Worm (Caenorhabditis elegans) whole organism, L1 larva: ENCODE measurements around the gene suds-3.

Experiments
- C04F5.9 ChIP-seq: sonication (generic microtip); optimal IDR thresholded peaks from 2 replicates; lab custom pipeline; 2016; ENCODE audit warnings: missing genetic modification characterization, missing compliant biosample characterization
- C16A3.4 ChIP-seq: fragments of 150-350 bp; optimal IDR thresholded peaks from 2 replicates; lab custom pipeline; 2014; ENCODE audit warnings: missing biosample characterization, missing genetic modification characterization
- alr-1 ChIP-seq: fragments of 200-800 bp; sonication (Bioruptor generic); optimal IDR thresholded peaks from 2 replicates; lab custom pipeline; 2018; ENCODE audit warnings: borderline replicate concordance, mild to moderate bottlenecking, missing genetic modification characterization, missing compliant biosample characterization
- aly-2 ChIP-seq: fragments of 150-350 bp; optimal IDR thresholded peaks from 2 replicates; lab custom pipeline; 2014; ENCODE audit warnings: missing biosample characterization, missing genetic modification characterization
- ama-1 ChIP-seq: fragments of 150-350 bp; optimal IDR thresholded peaks from 2 replicates; lab custom pipeline; 2014
- ceh-63 ChIP-seq: fragments of 200-800 bp; sonication (Bioruptor generic); optimal IDR thresholded peaks from 2 replicates; lab custom pipeline; 2018; ENCODE audit warnings: mild to moderate bottlenecking, missing genetic modification characterization, missing compliant biosample characterization
- ceh-8 ChIP-seq: fragments of 200-800 bp; sonication (Bioruptor generic); optimal IDR thresholded peaks from 2 replicates; lab custom pipeline; 2018; ENCODE audit warnings: mild to moderate bottlenecking, missing genetic modification characterization, moderate library complexity, missing compliant biosample characterization
- ceh-88 ChIP-seq: fragments of 200-800 bp; sonication (Bioruptor generic); IDR thresholded peaks from 2 replicates; pipeline ENCODE4 v1.3.6; 2022; ENCODE audit warnings: missing genetic modification characterization, missing compliant biosample characterization
- dpl-1 ChIP-seq, 3 experiments: fragments of 150-350 bp in 2 of 3; sonication (generic microtip) in 1 of 3; optimal IDR thresholded peaks; 2 replicates each; lab custom pipeline; 2014 to 2017; ENCODE audit warnings: missing biosample characterization in 3 of 3, missing genetic modification characterization in 3 of 3, missing genetic modification reagents in 3 of 3
- egl-13 ChIP-seq: sonication (generic microtip); optimal IDR thresholded peaks from 2 replicates; lab custom pipeline; 2016; ENCODE audit warnings: missing genotype, missing genetic modification reagents, missing genetic modification characterization, missing compliant biosample characterization
- elt-3 ChIP-seq, 6 experiments: fragments of 150-350 bp in 1 of 6; sonication (generic microtip); optimal IDR thresholded peaks; 2 replicates each; lab custom pipeline; 2017 to 2018; ENCODE audit warnings: missing biosample characterization in 6 of 6, missing genetic modification characterization in 6 of 6, inconsistent platforms in 1 of 6
- fkh-8 ChIP-seq: sonication (generic microtip); optimal IDR thresholded peaks from 2 replicates; lab custom pipeline; 2016; ENCODE audit warnings: mild to moderate bottlenecking, missing genetic modification characterization, missing compliant biosample characterization
- fos-1 ChIP-seq: fragments of 150-350 bp; optimal IDR thresholded peaks from 2 replicates; lab custom pipeline; 2014; ENCODE audit warnings: missing biosample characterization, missing genetic modification characterization
- hlh-17 ChIP-seq: fragments of 200-800 bp; sonication (Bioruptor generic); optimal IDR thresholded peaks from 2 replicates; lab custom pipeline; 2018; ENCODE audit warnings: missing genetic modification characterization, mild to moderate bottlenecking, missing compliant biosample characterization, moderate library complexity, borderline replicate concordance
- jun-1 ChIP-seq: fragments of 150-350 bp; optimal IDR thresholded peaks from 2 replicates; lab custom pipeline; 2014; ENCODE audit warnings: missing biosample characterization, missing genetic modification reagents, missing genetic modification characterization
- lin-14 ChIP-seq: fragments of 200-800 bp; sonication (Bioruptor generic); optimal IDR thresholded peaks from 2 replicates; lab custom pipeline; 2018; ENCODE audit warnings: mild to moderate bottlenecking, missing genetic modification characterization, moderate library complexity, missing compliant biosample characterization
- lin-15B ChIP-seq: fragments of 150-350 bp; sonication (generic microtip); optimal IDR thresholded peaks from 3 replicates; lab custom pipeline; 2014; ENCODE audit warnings: missing biosample characterization, missing genetic modification characterization
- lin-39 ChIP-seq: fragments of 150-350 bp; optimal IDR thresholded peaks from 2 replicates; lab custom pipeline; 2014; ENCODE audit warnings: missing biosample characterization, missing genetic modification reagents, missing genetic modification characterization
- lir-3 ChIP-seq: sonication (generic microtip); optimal IDR thresholded peaks from 2 replicates; lab custom pipeline; 2016; ENCODE audit warnings: mild to moderate bottlenecking, missing genetic modification characterization, moderate library complexity, missing compliant biosample characterization; ENCODE audit not compliant: poor library complexity
- mef-2 ChIP-seq: fragments of 150-350 bp; optimal IDR thresholded peaks from 2 replicates; lab custom pipeline; 2014; ENCODE audit warnings: missing biosample characterization, missing genetic modification characterization
- nhr-20 ChIP-seq: sonication (generic microtip); optimal IDR thresholded peaks from 2 replicates; lab custom pipeline; 2016; ENCODE audit warnings: mild to moderate bottlenecking, missing genetic modification characterization, missing compliant biosample characterization
- nhr-28 ChIP-seq: fragments of 150-350 bp; optimal IDR thresholded peaks from 2 replicates; lab custom pipeline; 2014; ENCODE audit warnings: missing biosample characterization, missing genetic modification characterization
- nhr-71 ChIP-seq: sonication (generic microtip); optimal IDR thresholded peaks from 2 replicates; lab custom pipeline; 2016; ENCODE audit warnings: mild to moderate bottlenecking, missing genetic modification characterization, moderate library complexity, missing compliant biosample characterization
- nhr-76 ChIP-seq: sonication (generic microtip); optimal IDR thresholded peaks from 2 replicates; lab custom pipeline; 2017; ENCODE audit warnings: missing biosample characterization, missing genetic modification characterization
- nhr-77 ChIP-seq: fragments of 150-350 bp; optimal IDR thresholded peaks from 2 replicates; lab custom pipeline; 2014; ENCODE audit warnings: missing biosample characterization, missing genetic modification characterization
- nhr-84 ChIP-seq: sonication (generic microtip); optimal IDR thresholded peaks from 2 replicates; lab custom pipeline; 2017; ENCODE audit warnings: missing biosample characterization, missing genetic modification characterization
- nhr-85 ChIP-seq: sonication (generic microtip); peaks from one replicate; lab custom pipeline; 2016; ENCODE audit warnings: missing genetic modification characterization, inconsistent platforms, missing compliant biosample characterization
- snpc-4 ChIP-seq: fragments of 150-350 bp; optimal IDR thresholded peaks from 2 replicates; lab custom pipeline; 2014; ENCODE audit warnings: missing biosample characterization, missing genetic modification characterization
- sox-4 ChIP-seq: sonication (generic microtip); optimal IDR thresholded peaks from 2 replicates; lab custom pipeline; 2016; ENCODE audit warnings: missing genetic modification characterization, missing compliant biosample characterization
- sptf-1 ChIP-seq: fragments of 150-350 bp; optimal IDR thresholded peaks from 2 replicates; lab custom pipeline; 2014; ENCODE audit warnings: missing biosample characterization, missing genetic modification characterization
- sup-37 ChIP-seq: fragments of 200-800 bp; sonication (Bioruptor generic); optimal IDR thresholded peaks from 2 replicates; lab custom pipeline; 2018; ENCODE audit warnings: mild to moderate bottlenecking, missing genetic modification characterization, missing compliant biosample characterization
- swsn-7 ChIP-seq: sonication (generic microtip); optimal IDR thresholded peaks from 2 replicates; lab custom pipeline; 2016; ENCODE audit warnings: missing genetic modification characterization, missing compliant biosample characterization
- tbx-2 ChIP-seq: sonication (generic microtip); optimal IDR thresholded peaks from 2 replicates; lab custom pipeline; 2016; ENCODE audit warnings: missing genetic modification characterization, missing compliant biosample characterization
- unc-86 ChIP-seq: sonication (generic microtip); optimal IDR thresholded peaks from 2 replicates; lab custom pipeline; 2016; ENCODE audit warnings: missing genetic modification characterization, missing compliant biosample characterization
- ztf-11 ChIP-seq, 2 experiments: sonication (generic microtip); optimal IDR thresholded peaks; 2 replicates each; lab custom pipeline; 2016 to 2017; ENCODE audit warnings: missing genetic modification characterization in 2 of 2, missing biosample characterization in 1 of 2, missing compliant biosample characterization in 1 of 2
- ztf-4 ChIP-seq: fragments of 150-350 bp; optimal IDR thresholded peaks from 2 replicates; lab custom pipeline; 2014; ENCODE audit warnings: missing biosample characterization, missing genetic modification characterization

Gene suds-3

DNA sequence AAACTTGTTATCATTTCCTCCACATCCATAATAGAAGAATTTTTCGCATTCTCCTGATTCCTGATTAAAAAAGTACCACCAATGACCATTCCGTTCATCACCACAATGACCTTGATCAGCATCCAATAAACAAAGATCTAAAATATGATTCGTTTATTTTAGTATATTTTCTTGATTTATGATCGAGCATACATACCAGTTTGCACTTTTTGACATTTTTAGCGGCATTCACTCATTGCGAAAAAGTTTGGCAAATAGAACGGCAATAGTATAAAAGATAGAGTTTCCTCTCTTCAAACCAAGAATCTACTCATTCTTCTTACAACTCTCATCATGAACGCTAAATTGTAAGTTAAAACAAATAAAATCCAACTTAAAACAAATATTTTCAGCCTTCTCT lies 17.0 kb upstream of the suds-3 start, which contains the start of gene fipr-10:
Gene fipr-10, plus strand, starts transcription at position 301 of the 400 bp plus-strand sequence.
- TF ChIP-seq ztf-11 (tag; optimal IDR thresholded peaks at IDR 0.05; lab: Kevin White, UChicago) (no peak), lin-14 (GFP tag; lab: Kevin White, UChicago) (no peak), C16A3.4 (tag; lab: Kevin White, UChicago) (no peak), ceh-63 (no peak), C04F5.9 (tag; lab: Kevin White, UChicago) (no peak), alr-1 (tag; lab: Kevin White, UChicago) (no peak), swsn-7 (tag; lab: Kevin White, UChicago) (no peak), hlh-17 (GFP tag; lab: Kevin White, UChicago) (no peak), ztf-4 (tag; lab: Kevin White, UChicago) (no peak), sptf-1 (tag; lab: Kevin White, UChicago) (no peak), nhr-28 (tag; lab: Kevin White, UChicago) (no peak), tbx-2 (tag; lab: Kevin White, UChicago) (no peak), ama-1 (lab: Kevin White, UChicago) (no peak)

DNA sequence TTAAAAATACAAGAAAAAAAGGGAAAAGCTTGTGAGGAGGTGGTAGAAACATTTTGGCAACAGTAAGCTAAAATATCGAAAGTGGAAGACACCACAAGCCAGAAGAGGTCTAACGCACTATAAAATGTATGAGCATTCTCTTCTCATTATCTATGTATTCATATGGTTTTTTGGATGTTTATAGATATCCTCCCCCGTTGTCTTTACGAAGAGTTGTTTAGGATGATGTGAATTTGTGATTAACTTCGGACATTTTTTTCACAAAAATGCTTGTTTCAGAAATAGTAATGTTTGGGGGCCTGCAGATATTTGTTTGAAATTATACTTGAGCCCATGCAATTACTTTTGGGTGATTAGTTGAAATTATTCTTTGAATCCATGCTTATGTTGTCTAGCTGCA lies 15.8 kb upstream of the suds-3 start, which contains the start of gene mec-9:
Gene mec-9, minus strand, starts transcription at position 101 of the 400 bp plus-strand sequence.
- TF ChIP-seq nhr-85 (tag; lab: Kevin White, UChicago) = no peak
- TF ChIP-seq lin-39 (tag; lab: Kevin White, UChicago) = no peak
- TF ChIP-seq nhr-84 = no peak
- no peak for TF ChIP-seq nhr-76 (tag; lab: Kevin White, UChicago)
- TF ChIP-seq lin-14 (GFP tag; lab: Kevin White, UChicago) = no peak
- TF ChIP-seq sup-37 (GFP tag; lab: Kevin White, UChicago) = no peak
- no peak for TF ChIP-seq fkh-8 (tag; lab: Kevin White, UChicago)
- TF ChIP-seq fos-1 (tag; lab: Kevin White, UChicago) = no peak
- no peak for TF ChIP-seq dpl-1 (GFP tag; optimal IDR thresholded peaks at IDR 0.05; lab: Kevin White, UChicago)
- TF ChIP-seq nhr-71 (tag; lab: Kevin White, UChicago) = no peak
- no peak for TF ChIP-seq nhr-77 (tag; lab: Kevin White, UChicago)
- no peak for TF ChIP-seq unc-86 (tag; lab: Kevin White, UChicago)
- TF ChIP-seq sptf-1 (tag; lab: Kevin White, UChicago) = no peak

DNA sequence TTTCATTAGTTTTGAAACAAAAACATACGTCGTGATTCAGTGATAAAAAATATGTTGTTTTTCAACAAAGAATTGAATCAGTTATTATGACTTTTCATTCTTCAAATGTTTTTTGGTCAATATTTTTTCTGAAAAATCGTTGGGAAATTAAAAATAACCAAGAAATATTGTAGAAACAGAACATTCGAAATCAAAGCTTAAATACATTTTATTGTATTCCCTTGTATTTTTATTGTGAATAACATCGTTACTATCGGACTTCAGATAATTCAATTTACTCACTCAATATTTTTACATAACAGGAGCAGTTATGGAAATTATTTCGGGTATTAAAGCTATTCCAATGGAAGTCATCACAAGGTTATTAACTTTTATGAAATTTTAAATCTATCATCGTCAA lies 14.2 kb upstream of the suds-3 start, which contains the start of gene C50H2.4:
Gene C50H2.4, plus strand, starts transcription at position 301 of the 400 bp plus-strand sequence.
- TF ChIP-seq nhr-20 (tag; lab: Kevin White, UChicago) (no peak), snpc-4 (tag; lab: Kevin White, UChicago) (no peak), lir-3 (tag; lab: Kevin White, UChicago) (no peak)
- TF ChIP-seq, all 84 proteins: peak for 0

DNA sequence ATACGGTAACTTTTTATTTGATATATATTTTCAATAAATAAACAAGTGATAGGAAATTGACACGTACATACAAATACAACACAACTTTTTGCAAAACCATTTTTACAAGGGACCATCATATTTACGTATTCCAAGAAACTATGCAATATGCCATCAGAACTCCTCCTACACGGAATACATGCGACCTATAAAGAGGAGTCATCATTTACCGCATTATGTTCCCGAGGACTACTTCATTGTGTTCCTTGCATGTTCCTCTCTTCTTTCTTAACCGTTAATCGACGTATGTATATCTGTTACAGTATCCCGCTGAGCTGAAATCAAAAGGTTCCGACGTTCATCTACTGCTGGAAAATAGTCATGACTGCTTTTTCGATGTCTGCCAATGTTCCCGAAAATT lies 12.4 kb upstream of the suds-3 start, which contains the start of gene C50H2.5:
Gene C50H2.5, plus strand, starts transcription at position 301 of the 400 bp plus-strand sequence.
- TF ChIP-seq jun-1 (tag; lab: Kevin White, UChicago) = no peak
- no peak for TF ChIP-seq elt-3 (tag; optimal IDR thresholded peaks at IDR 0.05; lab: Kevin White, UChicago)

DNA sequence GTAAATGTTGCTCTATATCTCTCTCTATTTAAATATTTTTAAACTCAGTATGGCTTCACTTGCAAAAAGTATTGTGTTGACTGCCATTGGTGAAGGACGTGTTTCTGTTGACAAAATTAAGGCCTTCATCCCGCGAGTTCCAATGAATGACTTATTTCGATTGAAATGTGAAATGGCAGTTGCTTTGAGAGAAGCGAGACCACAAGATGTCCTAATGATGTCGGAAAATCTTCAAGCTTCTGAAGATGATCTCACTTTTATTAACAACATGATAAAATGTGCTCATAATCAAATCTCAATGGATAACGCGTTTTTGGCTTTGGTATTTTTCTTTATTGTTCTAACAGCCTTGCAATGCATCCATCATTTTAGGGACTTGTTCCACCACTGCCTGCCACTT lies 9.5 kb upstream of the suds-3 start, which contains the start of gene ceh-75:
Gene ceh-75, plus strand, starts transcription at position 50 of the 400 bp plus-strand sequence.
- no peak for TF ChIP-seq sox-4 (tag; lab: Kevin White, UChicago)
- no peak for TF ChIP-seq ceh-8 (GFP tag; lab: Kevin White, UChicago)
- TF ChIP-seq egl-13 (tag; lab: Kevin White, UChicago) = no peak
- no peak for TF ChIP-seq aly-2 (tag; lab: Kevin White, UChicago)
- TF ChIP-seq lin-15B (tag; lab: Kevin White, UChicago) = no peak
- TF ChIP-seq mef-2 (tag; lab: Kevin White, UChicago) = no peak
- TF ChIP-seq ceh-88 (GFP tag; lab: Robert Waterston, UW) = no peak
